Fruit fly (Drosophila melanogaster) whole organism, embryonic: ENCODE results near the gene wapl.

Experiments
- ATbp ChIP-seq: fragments of 200-800 bp; sonication (Bioruptor generic); optimal IDR thresholded peaks from 2 replicates; lab custom pipeline; 2017; ENCODE audit warnings: missing biosample characterization, mild to moderate bottlenecking, missing genetic modification characterization, missing genetic modification reagents
- Abd-B ChIP-seq: fragments of 200-800 bp; sonication (Bioruptor generic); optimal IDR thresholded peaks from 2 replicates; lab custom pipeline; 2018; ENCODE audit warnings: missing biosample characterization, mild to moderate bottlenecking, missing genetic modification characterization, moderate library complexity
- Adf1 ChIP-seq: fragments of 200-800 bp; sonication (Bioruptor generic); IDR thresholded peaks from 2 replicates; pipeline ENCODE4 v1.3.6; 2022; ENCODE audit warnings: missing biosample characterization, missing genetic modification characterization
- BtbVII ChIP-seq: fragments of 200-800 bp; sonication (Bioruptor generic); optimal IDR thresholded peaks from 3 replicates; lab custom pipeline; 2017; ENCODE audit warnings: missing biosample characterization, mild to moderate bottlenecking, missing genetic modification characterization
- CG10209 ChIP-seq: fragments of 200-800 bp; sonication (Bioruptor generic); optimal IDR thresholded peaks from 3 replicates; lab custom pipeline; 2017; ENCODE audit warnings: missing biosample characterization, mild to moderate bottlenecking, missing genetic modification characterization, missing genetic modification reagents
- CG10321 ChIP-seq: fragments of 200-800 bp; sonication (Bioruptor generic); IDR thresholded peaks from 2 replicates; pipeline ENCODE4 v1.3.6; 2022; ENCODE audit warnings: missing biosample characterization, missing genetic modification characterization
- CG11560 ChIP-seq: fragments of 200-800 bp; sonication (Bioruptor generic); IDR thresholded peaks from 3 replicates; pipeline ENCODE4 v1.3.6; 2022; ENCODE audit warnings: missing biosample characterization, missing genetic modification characterization
- CG14965 ChIP-seq: fragments of 200-800 bp; sonication (Bioruptor generic); optimal IDR thresholded peaks from 2 replicates; lab custom pipeline; 2016; ENCODE audit warnings: missing biosample characterization, missing genetic modification characterization, borderline replicate concordance
- CG15514 ChIP-seq: fragments of 200-800 bp; sonication (Bioruptor generic); optimal IDR thresholded peaks from 3 replicates; lab custom pipeline; 2017; ENCODE audit warnings: missing biosample characterization, missing genetic modification characterization, mild to moderate bottlenecking, moderate library complexity, missing genetic modification reagents
- CG1832 ChIP-seq: fragments of 200-800 bp; sonication (Bioruptor generic); optimal IDR thresholded peaks from 2 replicates; lab custom pipeline; 2017; ENCODE audit warnings: missing biosample characterization, mild to moderate bottlenecking, missing genetic modification characterization, inconsistent platforms
- CG18599 ChIP-seq: fragments of 200-800 bp; sonication (Bioruptor generic); optimal IDR thresholded peaks from 3 replicates; lab custom pipeline; 2017; ENCODE audit warnings: missing biosample characterization, missing genetic modification characterization, mild to moderate bottlenecking, moderate library complexity, missing genetic modification reagents
- CG2120 ChIP-seq: fragments of 200-800 bp; sonication (Bioruptor generic); optimal IDR thresholded peaks from 3 replicates; lab custom pipeline; 2016; ENCODE audit warnings: missing biosample characterization, missing genetic modification characterization
- CG33213 ChIP-seq: fragments of 200-800 bp; sonication (Bioruptor generic); optimal IDR thresholded peaks from 3 replicates; lab custom pipeline; 2016; ENCODE audit warnings: missing biosample characterization, missing genetic modification characterization
- CG3407 ChIP-seq: fragments of 200-800 bp; sonication (Bioruptor generic); optimal IDR thresholded peaks from 2 replicates; lab custom pipeline; 2018; ENCODE audit warnings: missing biosample characterization, mild to moderate bottlenecking, missing genetic modification characterization
- CG34422 ChIP-seq: fragments of 200-800 bp; sonication (Bioruptor generic); IDR thresholded peaks from 3 replicates; pipeline ENCODE4 v1.3.6; 2022; ENCODE audit warnings: missing biosample characterization, missing genetic modification characterization
- CG4404 ChIP-seq: fragments of 200-800 bp; sonication (Bioruptor generic); IDR thresholded peaks from 2 replicates; pipeline ENCODE4 v1.3.6; 2022; ENCODE audit warnings: missing biosample characterization, missing genetic modification characterization
- CG6689 ChIP-seq: fragments of 200-800 bp; sonication (Bioruptor generic); IDR thresholded peaks from 2 replicates; pipeline ENCODE4 v1.3.6; 2022; ENCODE audit warnings: missing biosample characterization, missing genetic modification characterization
- CG6813 ChIP-seq: fragments of 200-800 bp; sonication (Bioruptor generic); optimal IDR thresholded peaks from 2 replicates; lab custom pipeline; 2017; ENCODE audit warnings: missing biosample characterization, missing genetic modification characterization, mild to moderate bottlenecking, moderate library complexity, missing genetic modification reagents
- CG7745 ChIP-seq: fragments of 200-800 bp; sonication (Bioruptor generic); optimal IDR thresholded peaks from 2 replicates; lab custom pipeline; 2018; ENCODE audit warnings: missing biosample characterization, mild to moderate bottlenecking, missing genetic modification characterization, moderate library complexity
- CG7839 ChIP-seq: fragments of 200-800 bp; sonication (Bioruptor generic); optimal IDR thresholded peaks from 3 replicates; lab custom pipeline; 2018; ENCODE audit warnings: missing biosample characterization, mild to moderate bottlenecking, missing genetic modification characterization, moderate library complexity
- CG8478 ChIP-seq: fragments of >200 bp; optimal IDR thresholded peaks from 2 replicates; lab custom pipeline; 2018
- CTCF ChIP-seq: fragments of 200-800 bp; sonication (Bioruptor generic); optimal IDR thresholded peaks from 2 replicates; lab custom pipeline; 2017; ENCODE audit warnings: missing biosample characterization, mild to moderate bottlenecking, missing genetic modification characterization, moderate library complexity
- Chrac-16 ChIP-seq: fragments of 200-800 bp; sonication (Bioruptor generic); optimal IDR thresholded peaks from 3 replicates; lab custom pipeline; 2016; ENCODE audit warnings: missing biosample characterization, missing genetic modification characterization
- Dll ChIP-seq: fragments of 200-800 bp; sonication (Bioruptor generic); IDR thresholded peaks from 4 replicates; pipeline ENCODE4 v1.3.6; 2022; ENCODE audit warnings: missing biosample characterization, missing genetic modification characterization; ENCODE audit not compliant: partially characterized antibody
- Hey ChIP-seq: fragments of 200-800 bp; sonication (Bioruptor generic); optimal IDR thresholded peaks from 3 replicates; lab custom pipeline; 2018; ENCODE audit warnings: missing biosample characterization, mild to moderate bottlenecking, missing genetic modification characterization
- HmgD ChIP-seq: fragments of 200-800 bp; sonication (Bioruptor generic); optimal IDR thresholded peaks from 3 replicates; lab custom pipeline; 2016; ENCODE audit warnings: missing biosample characterization, missing genetic modification characterization
- Hr78 ChIP-seq, 2 experiments: fragments of 200-800 bp in 1 of 2; fragments of >200 bp in 1 of 2; sonication (Bioruptor generic) in 1 of 2; optimal IDR thresholded peaks; 2 replicates each; lab custom pipeline; 2017 to 2019; ENCODE audit warnings: missing biosample characterization in 2 of 2, missing genetic modification characterization in 2 of 2, mild to moderate bottlenecking in 1 of 2, moderate library complexity in 1 of 2
- MBD-R2 ChIP-seq: fragments of 200-800 bp; sonication (Bioruptor generic); IDR thresholded peaks from 2 replicates; pipeline ENCODE4 v1.3.6; 2022; ENCODE audit warnings: missing biosample characterization, missing genetic modification characterization
- Mad ChIP-seq: fragments of 200-800 bp; sonication (Bioruptor generic); optimal IDR thresholded peaks from 2 replicates; lab custom pipeline; 2016; ENCODE audit warnings: missing biosample characterization, missing genetic modification characterization
- NFAT ChIP-seq: fragments of 200-800 bp; sonication (Bioruptor generic); IDR thresholded peaks from 2 replicates; pipeline ENCODE4 v1.3.6; 2022; ENCODE audit warnings: missing biosample characterization, missing genetic modification characterization
- Opbp ChIP-seq: fragments of 200-800 bp; sonication (Bioruptor generic); IDR thresholded peaks from 3 replicates; pipeline ENCODE4 v1.3.6; 2022; ENCODE audit warnings: missing biosample characterization, missing genetic modification characterization; ENCODE audit not compliant: partially characterized antibody
- Ptx1 ChIP-seq: fragments of 200-800 bp; sonication (Bioruptor generic); IDR thresholded peaks from 2 replicates; pipeline ENCODE4 v1.3.6; 2022; ENCODE audit warnings: missing biosample characterization, missing genetic modification characterization
- Ravus ChIP-seq: fragments of 200-800 bp; sonication (Bioruptor generic); IDR thresholded peaks from 2 replicates; pipeline ENCODE4 v1.3.6; 2022; ENCODE audit warnings: missing biosample characterization, missing genetic modification characterization
- Trl ChIP-seq, 3 experiments: fragments of >200 bp in 2 of 3; fragments of 200-800 bp in 1 of 3; sonication (Bioruptor generic) in 1 of 3; optimal IDR thresholded peaks; 2 replicates in 1 of 3; 3 replicates in 2 of 3; lab custom pipeline; 2016 to 2017; ENCODE audit warnings: missing biosample characterization in 1 of 3, missing genetic modification characterization in 1 of 3
- Usf ChIP-seq: fragments of 200-800 bp; sonication (Bioruptor generic); optimal IDR thresholded peaks from 2 replicates; lab custom pipeline; 2017; ENCODE audit warnings: missing genotype, missing biosample characterization, missing genetic modification characterization
- YL-1 ChIP-seq: fragments of 200-800 bp; sonication (Bioruptor generic); optimal IDR thresholded peaks from 3 replicates; lab custom pipeline; 2017; ENCODE audit warnings: missing biosample characterization, mild to moderate bottlenecking, missing genetic modification characterization
- ase ChIP-seq: fragments of 200-800 bp; sonication (Bioruptor generic); IDR thresholded peaks from 3 replicates; pipeline ENCODE4 v1.3.6; 2022; ENCODE audit warnings: missing biosample characterization, missing genetic modification characterization
- cg ChIP-seq: fragments of 200-800 bp; sonication (Bioruptor generic); optimal IDR thresholded peaks from 3 replicates; lab custom pipeline; 2019; ENCODE audit warnings: missing biosample characterization, mild to moderate bottlenecking, missing genetic modification characterization, moderate library complexity
- chinmo ChIP-seq: fragments of 200-800 bp; sonication (Bioruptor generic); IDR thresholded peaks from 4 replicates; pipeline ENCODE4 v1.3.6; 2022; ENCODE audit warnings: missing biosample characterization, missing genetic modification characterization; ENCODE audit not compliant: partially characterized antibody
- cwo ChIP-seq: fragments of 200-800 bp; sonication (Bioruptor generic); optimal IDR thresholded peaks from 3 replicates; lab custom pipeline; 2017; ENCODE audit warnings: missing biosample characterization, missing genetic modification characterization, mild to moderate bottlenecking, moderate library complexity, missing genetic modification reagents
- dan ChIP-seq: fragments of 200-800 bp; sonication (Bioruptor generic); IDR thresholded peaks from 2 replicates; pipeline ENCODE4 v1.3.6; 2022; ENCODE audit warnings: missing biosample characterization, missing genetic modification characterization
- dimm ChIP-seq: fragments of 200-800 bp; sonication (Bioruptor generic); IDR thresholded peaks from 2 replicates; pipeline ENCODE4 v1.3.6; 2022; ENCODE audit warnings: missing biosample characterization, missing genetic modification characterization
- ewg ChIP-seq: fragments of 200-800 bp; sonication (Bioruptor generic); optimal IDR thresholded peaks from 3 replicates; lab custom pipeline; 2017; ENCODE audit warnings: mild to moderate bottlenecking, missing biosample characterization, missing genetic modification reagents, missing genetic modification characterization
- grau ChIP-seq: fragments of 200-800 bp; optimal IDR thresholded peaks from 3 replicates; lab custom pipeline; 2019; ENCODE audit warnings: missing biosample characterization, mild to moderate bottlenecking, missing genetic modification characterization, moderate library complexity
- hkb ChIP-seq, 2 experiments: fragments of 200-800 bp in 1 of 2; fragments of >200 bp in 1 of 2; sonication (Bioruptor generic) in 1 of 2; IDR thresholded peaks in 1 of 2; optimal IDR thresholded peaks in 1 of 2; 2 replicates each; pipeline versions ENCODE4 v1.3.6 to Lab custom; 2017 to 2022; ENCODE audit warnings: missing biosample characterization in 1 of 2, missing genetic modification characterization in 1 of 2
- lmd ChIP-seq: fragments of 200-800 bp; sonication (Bioruptor generic); IDR thresholded peaks from 2 replicates; pipeline ENCODE4 v1.3.6; 2022; ENCODE audit warnings: missing biosample characterization, missing genetic modification characterization
- sd ChIP-seq: fragments of 200-800 bp; sonication (Bioruptor generic); optimal IDR thresholded peaks from 3 replicates; lab custom pipeline; 2018; ENCODE audit warnings: missing biosample characterization, mild to moderate bottlenecking, missing genetic modification characterization, moderate library complexity
- sqz ChIP-seq: fragments of 200-800 bp; sonication (Bioruptor generic); optimal IDR thresholded peaks from 3 replicates; lab custom pipeline; 2018; ENCODE audit warnings: missing biosample characterization, mild to moderate bottlenecking, missing genetic modification characterization
- usp ChIP-seq: fragments of >200 bp; optimal IDR thresholded peaks from 2 replicates; lab custom pipeline; 2017; ENCODE audit warnings: missing biosample characterization, missing genetic modification characterization

wapl gene

DNA sequence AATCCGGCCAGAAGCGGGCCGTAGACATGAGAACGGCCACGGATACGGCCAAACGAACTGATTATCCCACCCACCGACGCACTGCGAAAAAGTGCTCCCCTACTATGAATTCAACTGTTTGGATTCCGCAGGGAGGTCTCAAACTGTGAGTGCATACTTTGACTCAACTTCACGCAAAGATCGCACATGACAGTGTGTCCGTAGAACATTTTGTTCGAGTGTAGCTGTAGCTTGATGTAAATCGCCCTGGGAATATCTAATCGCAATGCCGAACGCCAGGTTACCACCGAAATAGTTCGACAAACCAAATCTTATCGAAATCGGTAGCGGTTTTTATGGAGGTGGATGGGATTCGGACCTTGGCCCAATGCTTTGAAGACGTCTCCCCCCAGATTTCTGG lies 2.2 kb upstream of the wapl start (continued):
- TF ChIP-seq CG2120 (GFP tag; lab: Kevin White, UChicago) (peak; percentile 55), CG11560 (tag; lab: Robert Waterston, UW) (no peak), lmd (peak; percentile 27; the same call in 1 of the 2 replicates), Ravus (GFP tag; lab: Robert Waterston, UW) (no peak), chinmo (no peak), BtbVII (GFP tag; lab: Kevin White, UChicago) (peak; percentile 23), CG6813 (GFP tag; lab: Kevin White, UChicago) (peak; percentile 9), CG18599 (GFP tag; lab: Kevin White, UChicago) (peak; percentile 72), MBD-R2 (GFP tag; lab: Robert Waterston, UW) (no peak), CG3407 (no peak), CG14965 (no peak), CG10209 (GFP tag; lab: Kevin White, UChicago) (no peak), dan (GFP tag; lab: Robert Waterston, UW) (no peak), CTCF (GFP tag; lab: Kevin White, UChicago) (no peak), CG33213 (GFP tag; lab: Kevin White, UChicago) (no peak), Opbp (GFP tag; lab: Robert Waterston, UW) (no peak), Hey (tag; lab: Kevin White, UChicago) (peak; percentile 82), grau (peak; percentile 8), CG7839 (tag; lab: Kevin White, UChicago) (peak; percentile 18), ATbp (GFP tag; lab: Kevin White, UChicago) (no peak), CG4404 (GFP tag; lab: Robert Waterston, UW) (no peak), Usf (no peak), NFAT (GFP tag; lab: Robert Waterston, UW) (no peak), CG7745 (tag; lab: Kevin White, UChicago) (no peak), cwo (GFP tag; lab: Kevin White, UChicago) (peak; percentile 55), usp (no peak)

DNA sequence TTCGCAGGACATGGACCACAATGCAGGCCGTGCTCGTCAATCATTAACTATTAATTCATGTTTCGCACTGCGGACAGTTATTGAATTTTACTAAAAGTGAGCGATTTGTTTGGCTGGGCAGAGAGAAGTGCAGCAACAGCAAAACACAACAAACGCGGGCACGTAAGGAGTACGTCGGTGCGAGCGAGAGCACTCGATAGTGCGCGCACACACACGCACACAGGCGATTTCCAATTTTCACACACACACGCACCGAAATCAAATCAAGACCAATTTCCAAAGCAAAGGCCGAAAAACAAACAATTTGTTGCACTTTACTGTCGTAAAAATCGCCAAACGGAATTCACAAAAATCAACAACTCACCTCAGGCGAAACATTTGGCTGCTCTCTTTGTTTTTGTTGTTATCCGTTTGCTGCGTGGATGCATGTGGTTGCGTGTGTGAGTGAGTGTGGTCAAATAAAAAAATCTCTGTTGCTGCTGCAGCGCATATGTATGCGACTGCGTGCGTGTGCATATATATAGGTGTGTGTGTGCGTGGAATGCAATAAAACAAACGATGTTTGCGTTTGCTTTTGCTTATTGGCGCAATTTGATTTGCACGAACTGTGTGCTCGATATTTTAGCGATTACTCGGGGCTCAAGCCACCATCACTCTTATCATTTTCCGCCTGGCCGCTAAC lies 713 bp downstream of the wapl start:
- TF ChIP-seq ase (GFP tag; lab: Robert Waterston, UW) (no peak), Abd-B (GFP tag; lab: Kevin White, UChicago) (peak; percentile 8), cg (peak; percentile 96), chinmo (peak; percentile 48; the same call in 1 of the 4 replicates), CG34422 (peak; percentile 36; the same call in 1 of the 3 replicates), sd (tag; lab: Kevin White, UChicago) (peak; percentile 77), CG15514 (GFP tag; lab: Kevin White, UChicago) (no peak), YL-1 (peak; percentile 23), hkb (optimal IDR thresholded peaks at IDR 0.05; lab: Kevin White, UChicago) (peak; percentile 50), hkb (GFP tag; IDR thresholded peaks at IDR 0.05; lab: Robert Waterston, UW) (no peak), Dll (no peak), CG7745 (tag; lab: Kevin White, UChicago) (no peak), CG10321 (peak; percentile 93), CG8478 (lab: Kevin White, UChicago) (peak; percentile 97), Mad (no peak), sqz (GFP tag; lab: Kevin White, UChicago) (peak; percentile 29), Hr78 (GFP tag; optimal IDR thresholded peaks at IDR 0.05; lab: Kevin White, UChicago) (no peak), Adf1 (GFP tag; lab: Robert Waterston, UW) (peak; percentile 24; the same call in 1 of the 2 replicates), dimm (GFP tag; lab: Robert Waterston, UW) (no peak), Chrac-16 (GFP tag; lab: Kevin White, UChicago) (no peak), Ptx1 (GFP tag; lab: Robert Waterston, UW) (no peak), Trl (optimal IDR thresholded peaks at IDR 0.05; lab: Kevin White, UChicago) (peak in 1 of 2 experiments; percentile 20), Trl (GFP tag; optimal IDR thresholded peaks at IDR 0.05; lab: Kevin White, UChicago) (no peak), HmgD (peak; percentile 4), CG1832 (peak; percentile 79), ewg (GFP tag; lab: Kevin White, UChicago) (peak; percentile 0), CG6689 (GFP tag; lab: Robert Waterston, UW) (no peak)
